Fruit fly (Drosophila melanogaster): ENCODE data around the gene ValRS-m.

The ValRS-m gene

DNA sequence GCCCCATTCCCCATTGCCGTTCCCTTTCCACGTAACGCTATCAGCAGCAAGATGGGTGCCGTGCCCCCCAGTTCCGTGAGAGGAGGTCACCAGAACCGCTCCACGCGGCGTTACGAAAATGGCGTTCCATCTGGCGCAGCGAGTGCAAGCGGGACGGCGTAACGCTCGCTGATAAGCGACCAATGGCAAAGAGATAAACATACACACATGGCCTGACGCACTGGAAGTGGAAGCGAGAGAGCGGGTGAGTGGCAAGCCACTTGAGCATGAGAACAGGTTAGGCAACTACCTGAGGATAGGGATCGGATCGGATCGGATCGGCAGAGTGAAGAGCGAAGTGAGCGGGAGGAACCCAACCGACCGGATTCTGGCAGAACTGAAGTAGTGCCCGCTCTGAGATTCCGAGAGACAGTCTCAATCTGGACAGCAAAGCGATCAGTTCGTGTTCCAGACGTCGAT lies 40.2 kb upstream of the ValRS-m start, which contains the start of gene Doc3:
Gene Doc3, plus strand, starts transcription at position 409 of the 459 bp plus-strand sequence.
- TF ChIP-seq fkh (GFP tag; optimal IDR thresholded peaks at IDR 0.05) (peak; percentile 43), CG1621 (tag; optimal IDR thresholded peaks at IDR 0.05) (peak; percentile 3), eg (GFP tag; IDR thresholded peaks at IDR 0.05) (no peak), CG6854 (GFP tag; optimal IDR thresholded peaks at IDR 0.05) (peak; percentile 93), ss (GFP tag; optimal IDR thresholded peaks at IDR 0.05) (peak in 1 of 2 experiments; percentile 60), Hr38 (GFP tag; optimal IDR thresholded peaks at IDR 0.05) (no peak), CG8319 (GFP tag; optimal IDR thresholded peaks at IDR 0.05) (peak; percentile 99), CG6163 (GFP tag; IDR thresholded peaks at IDR 0.05) (peak; percentile 52; the same call in 1 of the 3 replicates), svp (GFP tag) (peak; percentile 98)

DNA sequence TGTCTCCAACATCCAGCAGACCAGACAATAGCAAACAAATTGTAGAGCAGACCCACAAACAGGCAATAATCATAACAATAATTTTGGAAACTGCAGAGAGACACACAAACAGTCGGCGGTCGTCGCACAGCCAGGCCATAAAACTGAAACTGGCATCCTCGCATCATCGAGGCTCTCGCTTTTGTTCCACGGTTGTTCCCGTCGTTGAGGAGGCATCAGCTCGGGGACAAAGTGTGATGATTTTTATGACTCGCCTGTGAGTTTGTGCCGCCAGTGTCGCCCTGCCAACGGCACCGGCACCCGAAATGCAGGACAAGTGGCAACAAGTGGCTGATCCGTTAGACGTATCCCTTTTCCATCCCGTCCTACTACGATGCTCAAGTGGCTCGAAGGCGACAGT lies 38.8 kb upstream of the ValRS-m start:
- TF ChIP-seq eg (GFP tag; IDR thresholded peaks at IDR 0.05): no peak
- no peak for TF ChIP-seq spab (GFP tag; optimal IDR thresholded peaks at IDR 0.05)

- TF ChIP-seq Lpt (GFP tag; optimal IDR thresholded peaks at IDR 0.05): no peak
- TF ChIP-seq Hr39 (GFP tag; optimal IDR thresholded peaks at IDR 0.05): no peak
- no peak for TF ChIP-seq lz (GFP tag; optimal IDR thresholded peaks at IDR 0.05)
- no peak for TF ChIP-seq CG6808 (GFP tag; optimal IDR thresholded peaks at IDR 0.05)
- TF ChIP-seq CG10669 (GFP tag; optimal IDR thresholded peaks at IDR 0.05): no peak
- TF ChIP-seq vri (GFP tag; optimal IDR thresholded peaks at IDR 0.05): no peak
- TF ChIP-seq CG1621 (tag; optimal IDR thresholded peaks at IDR 0.05): no peak
- no peak for TF ChIP-seq Ets96B (tag; optimal IDR thresholded peaks at IDR 0.05)
- TF ChIP-seq salr (GFP tag; optimal IDR thresholded peaks at IDR 0.05): no peak
- TF ChIP-seq CG16779 (tag; optimal IDR thresholded peaks at IDR 0.05): no peak
- TF ChIP-seq Sox15 (GFP tag; optimal IDR thresholded peaks at IDR 0.05): no peak
- TF ChIP-seq cyc (GFP tag; optimal IDR thresholded peaks at IDR 0.05): no peak
- TF ChIP-seq CG32006 (GFP tag; optimal IDR thresholded peaks at IDR 0.05): no peak
- no peak for TF ChIP-seq esn (GFP tag; optimal IDR thresholded peaks at IDR 0.05)
- no peak for TF ChIP-seq CG6792 (GFP tag; optimal IDR thresholded peaks at IDR 0.05)
- no peak for TF ChIP-seq CG11294 (GFP tag; IDR thresholded peaks at IDR 0.05)
These were observed 38.0 kb upstream of the ValRS-m start for dm6 chr3L:9002527-9002926.

dm6 chr3L:8997686-8998239 lies 33.2 kb upstream of the ValRS-m start, which contains the start of the genes smg and CG5087:
Gene smg, minus strand, starts transcription at chr3L:8997989.
Gene CG5087, plus strand, starts transcription at chr3L:8998184.
- TF ChIP-seq CG10631 (GFP tag; optimal IDR thresholded peaks at IDR 0.05) (no peak), lz (GFP tag; optimal IDR thresholded peaks at IDR 0.05) (peak; percentile 7), ss (GFP tag; optimal IDR thresholded peaks at IDR 0.05) (no peak), Hr39 (GFP tag; optimal IDR thresholded peaks at IDR 0.05) (peak; percentile 13), Lpt (GFP tag; optimal IDR thresholded peaks at IDR 0.05) (no peak), CG8119 (GFP tag; IDR thresholded peaks at IDR 0.05) (no peak; the same call in 2 of the 3 replicates), svp (GFP tag) (peak; percentile 83), OdsH (GFP tag; optimal IDR thresholded peaks at IDR 0.05) (no peak), CG11762 (GFP tag; optimal IDR thresholded peaks at IDR 0.05; ENCODE audit: insufficient read depth) (no peak), vri (GFP tag; optimal IDR thresholded peaks at IDR 0.05) (no peak), cyc (GFP tag; optimal IDR thresholded peaks at IDR 0.05) (no peak), pdm3 (GFP tag; optimal IDR thresholded peaks at IDR 0.05) (no peak), CG8319 (GFP tag; optimal IDR thresholded peaks at IDR 0.05) (no peak), Eip93F (GFP tag; optimal IDR thresholded peaks at IDR 0.05) (peak; percentile 13), esn (GFP tag; optimal IDR thresholded peaks at IDR 0.05) (no peak), Eip75B (GFP tag; optimal IDR thresholded peaks at IDR 0.05) (peak; percentile 14), CG6808 (GFP tag; optimal IDR thresholded peaks at IDR 0.05) (no peak), CG11294 (GFP tag; IDR thresholded peaks at IDR 0.05) (no peak), eg (GFP tag; IDR thresholded peaks at IDR 0.05) (no peak; the same call in 2 of the 3 replicates), CG4318 (GFP tag; optimal IDR thresholded peaks at IDR 0.05) (no peak), fkh (GFP tag; optimal IDR thresholded peaks at IDR 0.05) (peak; percentile 75), Blimp-1 (GFP tag; optimal IDR thresholded peaks at IDR 0.05) (no peak), CG1621 (tag; optimal IDR thresholded peaks at IDR 0.05) (no peak), spab (GFP tag; optimal IDR thresholded peaks at IDR 0.05) (no peak)
